Worm (Caenorhabditis elegans) whole organism, L2 larva: ENCODE results near the gene F53A9.9.

Experiments
- egl-27 ChIP-seq: sonication (generic microtip); optimal IDR thresholded peaks from 3 replicates; lab custom pipeline; 2017; ENCODE audit warnings: missing biosample characterization, missing genetic modification reagents, missing genetic modification characterization
- elt-3 ChIP-seq: sonication (generic microtip); optimal IDR thresholded peaks from 2 replicates; lab custom pipeline; 2017; ENCODE audit warnings: missing biosample characterization, missing genetic modification characterization
- lin-11 ChIP-seq: fragments of 150-350 bp; sonication (generic microtip); optimal IDR thresholded peaks from 2 replicates; lab custom pipeline; 2014; ENCODE audit warnings: missing biosample characterization, missing genetic modification characterization, inconsistent platforms, mixed read lengths
- nhr-11 ChIP-seq: fragments of 150-350 bp; optimal IDR thresholded peaks from 2 replicates; lab custom pipeline; 2014; ENCODE audit warnings: missing biosample characterization, missing genetic modification characterization
- nhr-12 ChIP-seq: fragments of 150-350 bp; optimal IDR thresholded peaks from 2 replicates; lab custom pipeline; 2014; ENCODE audit warnings: missing biosample characterization, missing genetic modification characterization
- nhr-77 ChIP-seq: fragments of 150-350 bp; optimal IDR thresholded peaks from 2 replicates; lab custom pipeline; 2014; ENCODE audit warnings: missing biosample characterization, missing genetic modification characterization
- skn-1 ChIP-seq: sonication (generic microtip); optimal IDR thresholded peaks from 2 replicates; lab custom pipeline; 2017; ENCODE audit warnings: missing biosample characterization, missing genetic modification characterization
- snpc-4 ChIP-seq: fragments of 150-350 bp; optimal IDR thresholded peaks from 2 replicates; lab custom pipeline; 2014; ENCODE audit warnings: missing biosample characterization, missing genetic modification characterization
- unc-39 ChIP-seq: fragments of 150-350 bp; optimal IDR thresholded peaks from 2 replicates; lab custom pipeline; 2014; ENCODE audit warnings: missing biosample characterization, missing genetic modification characterization
- unc-62 ChIP-seq: fragments of 150-350 bp; optimal IDR thresholded peaks from 2 replicates; lab custom pipeline; 2014; ENCODE audit warnings: missing biosample characterization, missing genetic modification reagents, missing genetic modification characterization

- TF ChIP-seq unc-39 (tag; lab: Kevin White, UChicago) = no peak
- TF ChIP-seq lin-11 (tag; lab: Kevin White, UChicago) = no peak
- no peak for TF ChIP-seq snpc-4
- TF ChIP-seq elt-3 (tag; lab: Kevin White, UChicago) = no peak
- no peak for TF ChIP-seq nhr-11 (tag; lab: Kevin White, UChicago)
- no peak for TF ChIP-seq skn-1 (tag; lab: Kevin White, UChicago)
- TF ChIP-seq egl-27 = no peak
- no peak for TF ChIP-seq nhr-77 (tag; lab: Kevin White, UChicago)
- no peak for TF ChIP-seq nhr-12 (tag; lab: Kevin White, UChicago)
- no peak for TF ChIP-seq unc-62 (GFP tag; lab: Kevin White, UChicago)
Observed at ce11 chrX:8713754-8714295, 6.7 kb downstream of the F53A9.9 start, which contains the start of gene F53A9.6.
